Fruit fly (Drosophila melanogaster) whole organism, embryonic: ENCODE data around the gene Ac13E.
A peak's percentile ranks its signal among the peaks of the same experiment; 100 is the strongest.

Source experiments
- Atf-2 ChIP-seq: fragments of 200-800 bp; sonication (Bioruptor generic); optimal IDR thresholded peaks from 2 replicates; lab custom pipeline; 2016; ENCODE audit warnings: missing biosample characterization, missing genetic modification characterization
- Atf6 ChIP-seq: fragments of 200-800 bp; sonication (Bioruptor generic); IDR thresholded peaks from 2 replicates; pipeline ENCODE4 v1.3.6; 2022; ENCODE audit warnings: missing biosample characterization, missing genetic modification characterization
- Blimp-1 ChIP-seq: fragments of 200-800 bp; sonication (Bioruptor generic); optimal IDR thresholded peaks from 3 replicates; lab custom pipeline; 2018; ENCODE audit warnings: missing biosample characterization, missing genetic modification characterization, mild to moderate bottlenecking, moderate library complexity, missing genetic modification reagents
- CG10267 ChIP-seq: fragments of 200-800 bp; sonication (Bioruptor generic); optimal IDR thresholded peaks from 2 replicates; lab custom pipeline; 2018; ENCODE audit warnings: missing biosample characterization, mild to moderate bottlenecking, missing genetic modification characterization, moderate library complexity
- CG11696 ChIP-seq: fragments of 200-800 bp; sonication (Bioruptor generic); IDR thresholded peaks from 2 replicates; pipeline ENCODE4 v1.3.6; 2022; ENCODE audit warnings: missing biosample characterization, missing genetic modification characterization
- CG12744 ChIP-seq: fragments of 200-800 bp; sonication (Bioruptor generic); optimal IDR thresholded peaks from 2 replicates; lab custom pipeline; 2016; ENCODE audit warnings: missing biosample characterization, missing genetic modification characterization
- CG14667 ChIP-seq: fragments of 200-800 bp; sonication (Bioruptor generic); IDR thresholded peaks from 2 replicates; pipeline ENCODE4 v1.3.6; 2022; ENCODE audit warnings: missing biosample characterization, missing genetic modification characterization
- CG1603 ChIP-seq: fragments of 200-800 bp; sonication (Bioruptor generic); optimal IDR thresholded peaks from 2 replicates; lab custom pipeline; 2019; ENCODE audit warnings: missing biosample characterization, mild to moderate bottlenecking, missing genetic modification characterization, moderate library complexity
- CG17912 ChIP-seq: fragments of 200-800 bp; sonication (Bioruptor generic); optimal IDR thresholded peaks from 2 replicates; lab custom pipeline; 2018; ENCODE audit warnings: missing biosample characterization, mild to moderate bottlenecking, missing genetic modification characterization
- CG2120 ChIP-seq: fragments of 200-800 bp; sonication (Bioruptor generic); optimal IDR thresholded peaks from 3 replicates; lab custom pipeline; 2016; ENCODE audit warnings: missing biosample characterization, missing genetic modification characterization
- CG30020 ChIP-seq: fragments of 200-800 bp; optimal IDR thresholded peaks from 2 replicates; lab custom pipeline; 2019; ENCODE audit warnings: missing biosample characterization, mild to moderate bottlenecking, missing genetic modification characterization, moderate library complexity
- CG3407 ChIP-seq: fragments of 200-800 bp; sonication (Bioruptor generic); optimal IDR thresholded peaks from 2 replicates; lab custom pipeline; 2018; ENCODE audit warnings: missing biosample characterization, mild to moderate bottlenecking, missing genetic modification characterization
- CG34422 ChIP-seq: fragments of 200-800 bp; sonication (Bioruptor generic); IDR thresholded peaks from 3 replicates; pipeline ENCODE4 v1.3.6; 2022; ENCODE audit warnings: missing biosample characterization, missing genetic modification characterization
- CG3847 ChIP-seq: fragments of 200-800 bp; sonication (Bioruptor generic); IDR thresholded peaks from 2 replicates; pipeline ENCODE4 v1.3.6; 2022; ENCODE audit warnings: missing biosample characterization, missing genetic modification characterization
- CG43689 ChIP-seq: fragments of 200-800 bp; sonication (Bioruptor generic); IDR thresholded peaks from 2 replicates; pipeline ENCODE4 v1.3.6; 2022; ENCODE audit warnings: missing biosample characterization, missing genetic modification characterization
- CG4424 ChIP-seq: fragments of 200-800 bp; sonication (Bioruptor generic); optimal IDR thresholded peaks from 3 replicates; lab custom pipeline; 2016; ENCODE audit warnings: missing biosample characterization, missing genetic modification characterization
- CG6175 ChIP-seq: fragments of 200-800 bp; sonication (Bioruptor generic); IDR thresholded peaks from 3 replicates; pipeline ENCODE4 v1.3.6; 2022; ENCODE audit warnings: missing biosample characterization, missing genetic modification characterization
- D19A ChIP-seq: fragments of 200-800 bp; optimal IDR thresholded peaks from 3 replicates; lab custom pipeline; 2019; ENCODE audit warnings: missing biosample characterization, mild to moderate bottlenecking, missing genetic modification characterization, moderate library complexity
- Doc3 ChIP-seq: fragments of 200-800 bp; sonication (Bioruptor generic); IDR thresholded peaks from 3 replicates; pipeline ENCODE4 v1.3.6; 2022; ENCODE audit warnings: missing biosample characterization, missing genetic modification characterization; ENCODE audit not compliant: partially characterized antibody
- Drgx ChIP-seq: fragments of 200-800 bp; sonication (Bioruptor generic); IDR thresholded peaks from 2 replicates; pipeline ENCODE4 v1.3.6; 2022; ENCODE audit warnings: missing biosample characterization, missing genetic modification characterization
- E2f2 ChIP-seq: fragments of 200-800 bp; sonication (Bioruptor generic); IDR thresholded peaks from 2 replicates; pipeline ENCODE4 v1.3.6; 2022; ENCODE audit warnings: missing biosample characterization, missing genetic modification characterization
- Eip74EF ChIP-seq, 2 experiments: fragments of 200-800 bp in 1 of 2; fragments of >200 bp in 1 of 2; sonication (Bioruptor generic) in 1 of 2; optimal IDR thresholded peaks; 2 replicates each; lab custom pipeline; 2017 to 2019; ENCODE audit warnings: missing biosample characterization in 2 of 2, missing genetic modification characterization in 2 of 2, mild to moderate bottlenecking in 1 of 2, moderate library complexity in 1 of 2
- Ets97D ChIP-seq: fragments of 200-800 bp; sonication (Bioruptor generic); optimal IDR thresholded peaks from 3 replicates; lab custom pipeline; 2016; ENCODE audit warnings: missing biosample characterization, missing genetic modification characterization
- Fer1 ChIP-seq: fragments of 200-800 bp; sonication (Bioruptor generic); optimal IDR thresholded peaks from 2 replicates; lab custom pipeline; 2017; ENCODE audit warnings: missing biosample characterization, mild to moderate bottlenecking, missing genetic modification characterization
- Max ChIP-seq: fragments of 200-800 bp; sonication (Bioruptor generic); optimal IDR thresholded peaks from 2 replicates; lab custom pipeline; 2016; ENCODE audit warnings: missing biosample characterization, mild to moderate bottlenecking, missing genetic modification characterization
- Mes4 ChIP-seq: fragments of 200-800 bp; sonication (Bioruptor generic); optimal IDR thresholded peaks from 2 replicates; lab custom pipeline; 2016; ENCODE audit warnings: missing biosample characterization, missing genetic modification characterization
- Nf-YC ChIP-seq: fragments of 200-800 bp; optimal IDR thresholded peaks from 3 replicates; lab custom pipeline; 2019; ENCODE audit warnings: missing biosample characterization, mild to moderate bottlenecking, missing genetic modification characterization, moderate library complexity
- Oaz ChIP-seq: fragments of 200-800 bp; sonication (Bioruptor generic); IDR thresholded peaks from 2 replicates; pipeline ENCODE4 v1.3.6; 2022; ENCODE audit warnings: missing biosample characterization, missing genetic modification characterization
- Ptx1 ChIP-seq: fragments of 200-800 bp; sonication (Bioruptor generic); IDR thresholded peaks from 2 replicates; pipeline ENCODE4 v1.3.6; 2022; ENCODE audit warnings: missing biosample characterization, missing genetic modification characterization
- Rx ChIP-seq: fragments of 200-800 bp; sonication (Bioruptor generic); IDR thresholded peaks from 2 replicates; pipeline ENCODE4 v1.3.6; 2022; ENCODE audit warnings: missing biosample characterization, missing genetic modification characterization
- Six4 ChIP-seq: fragments of 200-800 bp; sonication (Bioruptor generic); optimal IDR thresholded peaks from 2 replicates; lab custom pipeline; 2016; ENCODE audit warnings: missing biosample characterization, missing genetic modification characterization
- ac ChIP-seq: fragments of 200-800 bp; sonication (Bioruptor generic); optimal IDR thresholded peaks from 3 replicates; lab custom pipeline; 2017; ENCODE audit warnings: missing biosample characterization, mild to moderate bottlenecking, missing genetic modification characterization
- ara ChIP-seq: fragments of 200-800 bp; sonication (Bioruptor generic); IDR thresholded peaks from 2 replicates; pipeline ENCODE4 v1.3.6; 2022; ENCODE audit warnings: missing biosample characterization, missing genetic modification characterization
- bab2 ChIP-seq: fragments of 200-800 bp; sonication (Bioruptor generic); optimal IDR thresholded peaks from 2 replicates; lab custom pipeline; 2016; ENCODE audit warnings: missing biosample characterization, missing genetic modification characterization
- bbx ChIP-seq: fragments of 200-800 bp; sonication (Bioruptor generic); IDR thresholded peaks from 2 replicates; pipeline ENCODE4 v1.3.6; 2022; ENCODE audit warnings: missing biosample characterization, missing genetic modification characterization; ENCODE audit not compliant: partially characterized antibody
- bsh ChIP-seq, 2 experiments: fragments of 200-800 bp; sonication (Bioruptor generic); optimal IDR thresholded peaks; 2 replicates each; lab custom pipeline; 2017 to 2018; ENCODE audit warnings: mild to moderate bottlenecking in 2 of 2, missing biosample characterization in 2 of 2, missing genetic modification characterization in 2 of 2, moderate library complexity in 1 of 2
- chif ChIP-seq, 2 experiments: fragments of 200-800 bp; sonication (Bioruptor generic); optimal IDR thresholded peaks; 3 replicates each; lab custom pipeline; 2016; ENCODE audit warnings: missing biosample characterization in 2 of 2, missing genetic modification characterization in 2 of 2
- chm ChIP-seq: fragments of 200-800 bp; sonication (Bioruptor generic); IDR thresholded peaks from 2 replicates; pipeline ENCODE4 v1.3.6; 2022; ENCODE audit warnings: missing biosample characterization, missing genetic modification characterization
- dimm ChIP-seq: fragments of 200-800 bp; sonication (Bioruptor generic); IDR thresholded peaks from 2 replicates; pipeline ENCODE4 v1.3.6; 2022; ENCODE audit warnings: missing biosample characterization, missing genetic modification characterization
- gfzf ChIP-seq: fragments of 200-800 bp; sonication (Bioruptor generic); optimal IDR thresholded peaks from 2 replicates; lab custom pipeline; 2016; ENCODE audit warnings: missing biosample characterization, mild to moderate bottlenecking, missing genetic modification characterization, moderate library complexity
- hth ChIP-seq: fragments of >200 bp; optimal IDR thresholded peaks from 2 replicates; lab custom pipeline; 2017; ENCODE audit warnings: inconsistent platforms
- jumu ChIP-seq: fragments of 200-800 bp; sonication (Bioruptor generic); optimal IDR thresholded peaks from 3 replicates; lab custom pipeline; 2016; ENCODE audit warnings: missing biosample characterization, missing genetic modification characterization
- lmd ChIP-seq: fragments of 200-800 bp; sonication (Bioruptor generic); IDR thresholded peaks from 2 replicates; pipeline ENCODE4 v1.3.6; 2022; ENCODE audit warnings: missing biosample characterization, missing genetic modification characterization
- lola ChIP-seq, 3 experiments: fragments of >200 bp in 2 of 3; fragments of 200-800 bp in 1 of 3; sonication (Bioruptor generic) in 1 of 3; optimal IDR thresholded peaks; 2 replicates each; lab custom pipeline; 2017 to 2019; ENCODE audit warnings: missing biosample characterization in 3 of 3, missing genetic modification characterization in 3 of 3, mild to moderate bottlenecking in 1 of 3, moderate library complexity in 1 of 3
- lov ChIP-seq, 2 experiments: fragments of 200-800 bp in 1 of 2; fragments of >200 bp in 1 of 2; sonication (Bioruptor generic) in 1 of 2; IDR thresholded peaks in 1 of 2; optimal IDR thresholded peaks in 1 of 2; 2 replicates in 1 of 2; 3 replicates in 1 of 2; pipeline versions ENCODE4 v1.3.6 to Lab custom; 2017 to 2022; ENCODE audit warnings: missing biosample characterization in 1 of 2, missing genetic modification characterization in 1 of 2
- odd ChIP-seq: fragments of 200-800 bp; sonication (Bioruptor generic); optimal IDR thresholded peaks from 2 replicates; lab custom pipeline; 2017; ENCODE audit warnings: missing biosample characterization, mild to moderate bottlenecking, missing genetic modification characterization
- shn ChIP-seq: fragments of 200-800 bp; sonication (Bioruptor generic); optimal IDR thresholded peaks from 3 replicates; lab custom pipeline; 2016; ENCODE audit warnings: missing biosample characterization, missing genetic modification characterization
- ssp ChIP-seq: fragments of 200-800 bp; sonication (Bioruptor generic); IDR thresholded peaks from 2 replicates; pipeline ENCODE4 v1.3.6; 2022; ENCODE audit warnings: missing biosample characterization, missing genetic modification characterization
- toy ChIP-seq: fragments of 200-800 bp; sonication (Bioruptor generic); IDR thresholded peaks from 2 replicates; pipeline ENCODE4 v1.3.6; 2022; ENCODE audit warnings: missing biosample characterization, missing genetic modification characterization
- tup ChIP-seq: fragments of 200-800 bp; sonication (Bioruptor generic); optimal IDR thresholded peaks from 2 replicates; lab custom pipeline; 2016; ENCODE audit warnings: missing biosample characterization, mild to moderate bottlenecking, missing genetic modification characterization, moderate library complexity
- twi ChIP-seq: fragments of 200-800 bp; optimal IDR thresholded peaks from 2 replicates; lab custom pipeline; 2019; ENCODE audit warnings: missing biosample characterization, mild to moderate bottlenecking, missing genetic modification characterization, moderate library complexity
- tx ChIP-seq: fragments of 200-800 bp; sonication (Bioruptor generic); optimal IDR thresholded peaks from 2 replicates; lab custom pipeline; 2016; ENCODE audit warnings: missing biosample characterization, missing genetic modification characterization

The Ac13E gene

DNA sequence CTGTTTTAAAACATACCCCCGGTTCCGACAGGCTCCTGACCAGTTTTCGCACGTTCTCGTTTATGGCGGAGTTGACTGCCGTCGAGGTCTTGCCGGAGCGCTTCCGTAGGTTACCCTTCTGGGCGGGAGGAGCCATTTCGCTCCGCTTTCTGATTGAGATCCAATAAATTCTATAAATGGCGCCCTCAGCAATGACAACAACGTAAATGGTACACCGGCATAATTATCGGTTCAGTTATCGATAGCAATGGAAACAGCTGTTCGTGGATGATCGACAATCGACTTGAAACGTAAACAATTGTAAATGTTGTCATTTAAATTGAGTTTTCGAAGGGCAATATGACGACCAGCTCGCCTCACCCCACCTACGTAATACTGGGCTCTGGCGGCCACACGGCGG is 82.2 kb downstream of the Ac13E start, which contains the start of the genes Grip128 and Alg14 (continued):
- no peak for TF ChIP-seq D19A (tag; lab: Kevin White, UChicago)
- peak; percentile 66 for TF ChIP-seq bbx (GFP tag; lab: Robert Waterston, UW)
- no peak for TF ChIP-seq Atf-2 (GFP tag; lab: Kevin White, UChicago)
- no peak for TF ChIP-seq Nf-YC (tag; lab: Kevin White, UChicago)
- TF ChIP-seq Mes4 (GFP tag; lab: Kevin White, UChicago): no peak
- no peak for TF ChIP-seq toy (GFP tag; lab: Robert Waterston, UW)
- no peak for TF ChIP-seq Oaz (GFP tag; lab: Robert Waterston, UW)
- no peak for TF ChIP-seq chm (GFP tag; lab: Robert Waterston, UW)
- TF ChIP-seq tup (GFP tag; lab: Kevin White, UChicago): no peak
- TF ChIP-seq CG17912: no peak
- no peak for TF ChIP-seq dimm (GFP tag; lab: Robert Waterston, UW)
- no peak for TF ChIP-seq CG1603
- no peak for TF ChIP-seq CG43689 (GFP tag; lab: Robert Waterston, UW)
- no peak for TF ChIP-seq twi
- no peak for TF ChIP-seq CG3407 (GFP tag; lab: Kevin White, UChicago)
- TF ChIP-seq lmd (GFP tag; lab: Robert Waterston, UW): no peak
- TF ChIP-seq CG10267 (tag; lab: Kevin White, UChicago): no peak
- TF ChIP-seq CG34422 (GFP tag; lab: Robert Waterston, UW): no peak
- TF ChIP-seq chif (GFP tag; optimal IDR thresholded peaks at IDR 0.05; lab: Kevin White, UChicago): no peak
- TF ChIP-seq ac (GFP tag; lab: Kevin White, UChicago): no peak
- no peak for TF ChIP-seq CG2120 (GFP tag; lab: Kevin White, UChicago)
- TF ChIP-seq Ets97D (GFP tag; lab: Kevin White, UChicago): no peak
- TF ChIP-seq CG12744 (GFP tag; lab: Kevin White, UChicago): no peak
- TF ChIP-seq Six4 (GFP tag; lab: Kevin White, UChicago): no peak
- peak; percentile 62 for TF ChIP-seq E2f2 (GFP tag; lab: Robert Waterston, UW)
- TF ChIP-seq lola (GFP tag; optimal IDR thresholded peaks at IDR 0.05; lab: Kevin White, UChicago): no peak
- TF ChIP-seq bab2 (GFP tag; lab: Kevin White, UChicago): no peak
- TF ChIP-seq lov (optimal IDR thresholded peaks at IDR 0.05; lab: Kevin White, UChicago): no peak
- TF ChIP-seq lov (GFP tag; IDR thresholded peaks at IDR 0.05; lab: Robert Waterston, UW): no peak
- TF ChIP-seq jumu (GFP tag; lab: Kevin White, UChicago): no peak
- no peak for TF ChIP-seq CG11696 (GFP tag; lab: Robert Waterston, UW)
- TF ChIP-seq CG3847 (GFP tag; lab: Robert Waterston, UW): no peak
- no peak for TF ChIP-seq Ptx1
- TF ChIP-seq gfzf: no peak
- TF ChIP-seq Eip74EF (GFP tag; optimal IDR thresholded peaks at IDR 0.05; lab: Kevin White, UChicago): no peak
- TF ChIP-seq ara (GFP tag; lab: Robert Waterston, UW): no peak
- no peak for TF ChIP-seq Drgx
- TF ChIP-seq shn: no peak
- TF ChIP-seq Rx (GFP tag; lab: Robert Waterston, UW): no peak
- no peak for TF ChIP-seq CG30020 (tag; lab: Kevin White, UChicago)
- TF ChIP-seq Fer1 (GFP tag; lab: Kevin White, UChicago): no peak
- TF ChIP-seq ssp (GFP tag; lab: Robert Waterston, UW): no peak
- TF ChIP-seq CG4424 (GFP tag; lab: Kevin White, UChicago): no peak
- TF ChIP-seq Blimp-1 (GFP tag; lab: Kevin White, UChicago): no peak
- peak; percentile 49; the same call in 1 of the 3 replicates for TF ChIP-seq Doc3 (GFP tag; lab: Robert Waterston, UW)
- no peak for TF ChIP-seq bsh (GFP tag; optimal IDR thresholded peaks at IDR 0.05; lab: Kevin White, UChicago)
- TF ChIP-seq Max (GFP tag; lab: Kevin White, UChicago): no peak
- no peak for TF ChIP-seq odd (GFP tag; lab: Kevin White, UChicago)
- no peak for TF ChIP-seq hth (lab: Kevin White, UChicago)
- TF ChIP-seq CG6175 (GFP tag; lab: Robert Waterston, UW): no peak
- TF ChIP-seq Atf6: no peak
- TF ChIP-seq tx (GFP tag; lab: Kevin White, UChicago): no peak
- no peak for TF ChIP-seq CG14667
